Worm (Caenorhabditis elegans) whole organism, early embryonic: ENCODE measurements around the gene gst-8.

Experiments
- ama-1 ChIP-seq: fragments of 150-350 bp; optimal IDR thresholded peaks from 2 replicates; lab custom pipeline; 2014
- hnd-1 ChIP-seq: sonication (generic microtip); optimal IDR thresholded peaks from 2 replicates; lab custom pipeline; 2016; ENCODE audit warnings: missing genetic modification characterization, missing compliant biosample characterization
- sea-1 ChIP-seq: fragments of 200-800 bp; sonication (Bioruptor generic); conservative IDR thresholded peaks from 2 replicates; pipeline ENCODE4 v1.3.6; 2022; ENCODE audit warnings: missing genetic modification characterization, missing compliant biosample characterization

ce11 chrII:4914214-4914613, 30.7 kb downstream of the gst-8 start, which contains the start of gene R05F9.11:
- TF ChIP-seq ama-1 (lab: Kevin White, UChicago), result no peak
- no peak for TF ChIP-seq sea-1 (GFP tag; lab: Robert Waterston, UW)
- no peak for TF ChIP-seq hnd-1 (tag; lab: Kevin White, UChicago)
